Fruit fly (Drosophila melanogaster) whole organism, wandering third instar larva: Measurements from ENCODE around the gene SsRbeta.

Experiments
- Rel ChIP-seq, 2 experiments: fragments of 200-800 bp; sonication (Bioruptor generic) in 1 of 2; optimal IDR thresholded peaks; 2 replicates in 1 of 2; 3 replicates in 1 of 2; lab custom pipeline; 2016 to 2019; ENCODE audit warnings: mild to moderate bottlenecking in 2 of 2, missing biosample characterization in 2 of 2, missing genetic modification characterization in 2 of 2, moderate library complexity in 1 of 2
- foxo ChIP-seq, 2 experiments: fragments of 200-800 bp; sonication (Bioruptor generic); optimal IDR thresholded peaks; 2 replicates in 1 of 2; 3 replicates in 1 of 2; lab custom pipeline; 2016 to 2017; ENCODE audit warnings: missing biosample characterization in 2 of 2, missing genetic modification characterization in 2 of 2

- TF ChIP-seq foxo (GFP tag; optimal IDR thresholded peaks at IDR 0.05; lab: Kevin White, UChicago), result no peak
- no peak for TF ChIP-seq Rel (GFP tag; optimal IDR thresholded peaks at IDR 0.05; lab: Kevin White, UChicago)
- no peak for TF ChIP-seq Rel (tag; optimal IDR thresholded peaks at IDR 0.05; lab: Kevin White, UChicago)
Measured at dm6 chr3L:16151742-16152141, 22.3 kb downstream of the SsRbeta start.
